Worm (Caenorhabditis elegans): ENCODE results near the gene F55A4.7.

The F55A4.7 gene

DNA sequence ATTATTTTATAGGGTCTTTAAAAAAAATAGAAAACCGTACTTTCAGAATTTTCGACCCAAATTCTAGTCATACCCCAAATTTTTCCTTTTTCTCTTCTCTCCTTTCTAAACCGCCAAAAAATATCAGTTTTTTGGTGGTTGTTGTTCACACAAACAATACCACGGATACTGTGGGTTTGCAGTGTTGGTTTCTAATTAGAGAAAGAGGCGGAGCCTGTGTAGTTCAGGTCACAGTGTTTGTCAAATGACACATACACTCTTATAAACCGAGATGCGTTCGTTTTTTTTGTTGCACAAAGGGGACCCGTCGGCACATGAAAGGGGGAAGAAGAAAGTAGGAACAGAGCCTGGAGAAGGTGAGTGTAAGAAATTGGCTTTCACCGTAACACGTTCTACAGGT is 33.9 kb upstream of the F55A4.7 start, which contains the start of gene lim-6:
lim-6 (plus strand) TSS at position 301 of the 400 bp plus-strand sequence.
- TF ChIP-seq attf-5 (GFP tag; optimal IDR thresholded peaks at IDR 0.05), result no peak
- TF ChIP-seq unc-62 (GFP tag; optimal IDR thresholded peaks at IDR 0.05), result no peak
- TF ChIP-seq snpc-1.3 (tag; optimal IDR thresholded peaks at IDR 0.05; ENCODE audit: insufficient read depth), result no peak
- TF ChIP-seq bed-2 (GFP tag; IDR thresholded peaks at IDR 0.05), result no peak
- TF ChIP-seq ekl-4 (GFP tag; IDR thresholded peaks at IDR 0.05), result no peak
- no peak for TF ChIP-seq B0336.3 (GFP tag; IDR thresholded peaks at IDR 0.05)
- no peak for TF ChIP-seq lin-40 (tag; optimal IDR thresholded peaks at IDR 0.05)

DNA sequence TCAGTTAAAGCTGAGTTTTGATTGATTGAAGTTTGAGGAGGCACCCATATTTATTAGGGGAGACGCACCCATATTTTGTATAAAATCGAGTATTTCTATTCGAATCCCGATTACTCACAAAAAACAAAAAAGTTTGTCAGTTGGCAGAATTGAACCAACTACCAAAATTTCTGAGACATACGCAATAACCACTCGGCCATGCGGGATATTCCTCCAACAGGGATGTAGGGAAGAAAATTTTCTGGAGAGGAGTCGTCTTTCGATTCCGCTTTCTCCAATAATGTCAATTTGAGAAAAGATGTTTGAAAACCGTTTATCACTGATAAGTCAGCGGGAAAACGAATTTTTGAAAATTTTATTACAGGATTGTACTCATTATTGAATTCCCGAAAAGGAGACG is 32.3 kb upstream of the F55A4.7 start:
- TF ChIP-seq ztf-25 (GFP tag; IDR thresholded peaks at IDR 0.05) (0 out of 2 replicates have a peak, but pooled peaks have one; percentile 27), dox-1 (GFP tag; IDR thresholded peaks at IDR 0.05) (peak; percentile 66), nfyb-1 (GFP tag; IDR thresholded peaks at IDR 0.05) (peak; percentile 45; the same call in 1 of the 2 replicates), tbp1 (GFP tag; optimal IDR thresholded peaks at IDR 0.05) (peak; percentile 80), B0261.1 (tag; optimal IDR thresholded peaks at IDR 0.05) (peak; percentile 55), rpc-1 (optimal IDR thresholded peaks at IDR 0.05) (peak; percentile 31), rpc-1 (tag; optimal IDR thresholded peaks at IDR 0.05) (peak; percentile 58), Y56A3A.18 (GFP tag; IDR thresholded peaks at IDR 0.05) (peak; percentile 68; the same call in 1 of the 2 replicates), lin-26 (GFP tag; IDR thresholded peaks at IDR 0.05) (peak; percentile 71), hmg-1.2 (GFP tag; IDR thresholded peaks at IDR 0.05) (peak; percentile 61; the same call in 1 of the 2 replicates), rcor-1 (GFP tag; IDR thresholded peaks at IDR 0.05) (peak; percentile 44; the same call in 1 of the 2 replicates)

DNA sequence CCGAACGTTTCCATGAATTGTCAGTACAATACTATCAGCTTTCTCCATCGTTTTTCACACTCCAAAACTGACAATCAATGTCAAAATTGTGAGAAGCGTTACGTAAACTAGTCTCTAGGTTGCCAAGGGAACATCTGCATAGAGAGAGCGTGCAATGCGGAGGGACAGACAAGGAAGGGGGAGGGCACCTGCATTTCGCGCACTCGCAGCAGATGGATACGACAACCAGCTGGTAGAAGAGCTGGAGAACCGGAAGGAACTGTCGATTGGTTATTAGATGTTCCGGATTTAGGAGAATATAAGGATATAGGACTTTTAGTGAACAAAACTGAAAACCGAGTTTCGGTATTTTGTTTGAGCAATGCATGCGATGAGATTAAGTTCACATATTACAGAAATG is 30.7 kb upstream of the F55A4.7 start, which contains the start of gene mksr-1:
mksr-1 (minus strand) TSS at position 144 of the 400 bp plus-strand sequence.
- no peak for TF ChIP-seq lag-1 (GFP tag; IDR thresholded peaks at IDR 0.05)
- 0 out of 2 replicates have a peak, but pooled peaks have one; percentile 16 for TF ChIP-seq egrh-3 (GFP tag; IDR thresholded peaks at IDR 0.05)
- TF ChIP-seq zfh-2 (GFP tag; conservative IDR thresholded peaks at IDR 0.05), result 0 out of 2 replicates have a peak, but pooled peaks have one; percentile 12
- TF ChIP-seq sptf-2 (GFP tag; optimal IDR thresholded peaks at IDR 0.05), result no peak
- TF ChIP-seq nfya-2 (GFP tag; IDR thresholded peaks at IDR 0.05), result no peak

DNA sequence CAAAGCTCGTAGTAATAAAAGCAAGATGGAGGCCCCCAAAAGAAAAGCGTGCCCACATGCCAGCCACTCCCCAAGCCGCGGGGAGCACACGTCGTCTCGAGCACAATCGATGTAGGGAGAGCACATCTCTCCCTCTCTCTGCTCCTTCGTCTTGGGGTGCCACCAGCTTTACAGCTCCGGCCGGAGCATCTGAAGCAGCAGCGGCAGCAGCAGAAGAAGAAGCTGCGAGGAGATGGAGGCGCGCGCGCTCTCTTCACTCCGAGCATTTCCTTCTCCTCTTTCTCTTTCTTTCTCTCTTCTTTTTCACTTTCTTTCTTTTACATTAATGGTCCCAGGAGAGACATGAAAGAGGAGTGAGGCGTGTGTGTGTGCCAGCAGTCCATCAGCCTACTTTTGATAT is 25.8 kb upstream of the F55A4.7 start:
- TF ChIP-seq rpc-1 (optimal IDR thresholded peaks at IDR 0.05) (no peak), rpc-1 (tag; optimal IDR thresholded peaks at IDR 0.05) (no peak), madf-6 (GFP tag; IDR thresholded peaks at IDR 0.05) (no peak), nhr-90 (tag; optimal IDR thresholded peaks at IDR 0.05) (no peak), hlh-26 (GFP tag; conservative IDR thresholded peaks at IDR 0.05) (no peak), gei-17 (GFP tag; optimal IDR thresholded peaks at IDR 0.05) (no peak), ztf-25 (GFP tag; IDR thresholded peaks at IDR 0.05) (no peak), zfh-2 (GFP tag; conservative IDR thresholded peaks at IDR 0.05) (peak; percentile 98), him-1 (tag; optimal IDR thresholded peaks at IDR 0.05) (no peak), lin-40 (tag; optimal IDR thresholded peaks at IDR 0.05) (peak; percentile 50), nfya-1 (tag; optimal IDR thresholded peaks at IDR 0.05; ENCODE audit: borderline replicate concordance, insufficient read depth) (no peak), ztf-26 (tag; optimal IDR thresholded peaks at IDR 0.05) (no peak), F10E7.11 (tag; optimal IDR thresholded peaks at IDR 0.05) (peak; percentile 28), F33H1.4 (GFP tag; IDR thresholded peaks at IDR 0.05) (no peak), tbx-9 (tag; optimal IDR thresholded peaks at IDR 0.05; ENCODE audit: borderline replicate concordance) (no peak), C06A6.2 (GFP tag; conservative IDR thresholded peaks at IDR 0.05) (0 out of 2 replicates have a peak, but pooled peaks have one; percentile 15), Y53G8AR.9 (GFP tag; conservative IDR thresholded peaks at IDR 0.05) (no peak), B0336.3 (GFP tag; IDR thresholded peaks at IDR 0.05) (no peak), cebp-2 (GFP tag; IDR thresholded peaks at IDR 0.05) (no peak), ceh-27 (GFP tag; optimal IDR thresholded peaks at IDR 0.05) (no peak), ceh-91 (GFP tag; IDR thresholded peaks at IDR 0.05) (no peak), snpc-1.3 (tag; optimal IDR thresholded peaks at IDR 0.05; ENCODE audit: insufficient read depth) (no peak), pha-4 (tag; optimal IDR thresholded peaks at IDR 0.05) (no peak), chd-7 (tag; optimal IDR thresholded peaks at IDR 0.05) (peak; percentile 63), cebp-1 (GFP tag; IDR thresholded peaks at IDR 0.05) (no peak), cebp-1 (tag; optimal IDR thresholded peaks at IDR 0.05) (peak; percentile 46), sea-2 (GFP tag; IDR thresholded peaks at IDR 0.05) (no peak), ceh-79 (tag; optimal IDR thresholded peaks at IDR 0.05) (no peak)

All from whole organism, young adult.